Fruit fly (Drosophila melanogaster): Measurements from ENCODE around the gene CG18273.
A peak's percentile ranks its signal among the peaks of the same experiment; 100 is the strongest.

The CG18273 gene

DNA sequence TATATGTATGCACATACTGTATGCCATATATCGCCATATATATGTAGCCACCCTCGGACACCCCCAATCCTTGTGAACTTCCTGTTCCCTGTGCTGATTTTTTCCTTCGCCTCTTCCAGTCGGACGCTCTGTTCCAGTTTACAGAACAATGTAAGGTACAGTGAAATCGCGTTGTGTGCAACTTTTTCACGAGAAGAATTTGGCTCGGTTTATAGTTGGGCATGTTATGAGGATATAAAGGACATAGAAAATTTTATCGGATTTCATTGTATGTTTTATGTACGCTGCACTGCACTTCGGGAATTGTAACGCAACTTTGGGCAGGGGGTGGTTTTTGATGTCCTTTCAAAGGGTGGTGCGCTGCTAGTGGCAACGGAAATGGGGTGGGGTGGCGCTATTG, 37.0 kb upstream of the CG18273 start (continued):
- TF ChIP-seq Awh (GFP tag; IDR thresholded peaks at IDR 0.05): no peak
- TF ChIP-seq CG15696 (tag; optimal IDR thresholded peaks at IDR 0.05): peak; percentile 0
- no peak for TF ChIP-seq D19A (tag; optimal IDR thresholded peaks at IDR 0.05)
- no peak for TF ChIP-seq zf30C (GFP tag; optimal IDR thresholded peaks at IDR 0.05)
- TF ChIP-seq Mes4 (GFP tag; optimal IDR thresholded peaks at IDR 0.05): no peak
- TF ChIP-seq fu2 (GFP tag; optimal IDR thresholded peaks at IDR 0.05): no peak
- no peak for TF ChIP-seq slou (GFP tag; optimal IDR thresholded peaks at IDR 0.05)
- TF ChIP-seq mam (GFP tag; optimal IDR thresholded peaks at IDR 0.05): no peak
- TF ChIP-seq btn (GFP tag; optimal IDR thresholded peaks at IDR 0.05): no peak
- no peak for TF ChIP-seq fd64A (GFP tag; optimal IDR thresholded peaks at IDR 0.05)
- TF ChIP-seq usp (GFP tag; optimal IDR thresholded peaks at IDR 0.05): no peak
- TF ChIP-seq CG9817 (tag; optimal IDR thresholded peaks at IDR 0.05): no peak
- TF ChIP-seq CG15514 (GFP tag; optimal IDR thresholded peaks at IDR 0.05): peak; percentile 16
- TF ChIP-seq ac (GFP tag; optimal IDR thresholded peaks at IDR 0.05): no peak
- TF ChIP-seq stc (GFP tag; IDR thresholded peaks at IDR 0.05): no peak
- TF ChIP-seq HHEX (GFP tag; optimal IDR thresholded peaks at IDR 0.05): no peak
- no peak for TF ChIP-seq inv (GFP tag; IDR thresholded peaks at IDR 0.05; ENCODE audit: partially characterized antibody)
- TF ChIP-seq CG4404 (GFP tag; IDR thresholded peaks at IDR 0.05): peak; percentile 15; the same call in 1 of the 2 replicates
- TF ChIP-seq phol (tag; optimal IDR thresholded peaks at IDR 0.05): no peak
- no peak for TF ChIP-seq lbe (GFP tag; optimal IDR thresholded peaks at IDR 0.05)
- TF ChIP-seq MTF-1 (GFP tag; optimal IDR thresholded peaks at IDR 0.05; ENCODE audit: borderline replicate concordance): no peak
- no peak for TF ChIP-seq CG12744 (GFP tag; optimal IDR thresholded peaks at IDR 0.05)
- peak; percentile 34 for TF ChIP-seq CG18262 (tag; optimal IDR thresholded peaks at IDR 0.05)
- TF ChIP-seq CG11456 (GFP tag; IDR thresholded peaks at IDR 0.05): no peak
- no peak for TF ChIP-seq Ada2b (GFP tag; IDR thresholded peaks at IDR 0.05)
- no peak for TF ChIP-seq CG6791 (GFP tag; IDR thresholded peaks at IDR 0.05; ENCODE audit: partially characterized antibody)
- TF ChIP-seq Spps (tag; optimal IDR thresholded peaks at IDR 0.05): no peak
- TF ChIP-seq CG13123 (GFP tag; optimal IDR thresholded peaks at IDR 0.05): no peak
- TF ChIP-seq CG9437 (GFP tag; optimal IDR thresholded peaks at IDR 0.05): no peak
- TF ChIP-seq Stat92E (GFP tag; optimal IDR thresholded peaks at IDR 0.05): no peak
- TF ChIP-seq jumu (GFP tag; optimal IDR thresholded peaks at IDR 0.05): no peak
- no peak for TF ChIP-seq exex (tag; optimal IDR thresholded peaks at IDR 0.05)
- TF ChIP-seq CG14860 (GFP tag; IDR thresholded peaks at IDR 0.05; ENCODE audit: partially characterized antibody): no peak
- TF ChIP-seq Usf (GFP tag; optimal IDR thresholded peaks at IDR 0.05): no peak
- no peak for TF ChIP-seq sim (GFP tag; IDR thresholded peaks at IDR 0.05)
- TF ChIP-seq CG31388 (GFP tag; optimal IDR thresholded peaks at IDR 0.05): no peak
- no peak for TF ChIP-seq sens-2 (GFP tag; IDR thresholded peaks at IDR 0.05)
- no peak for TF ChIP-seq ara (GFP tag; IDR thresholded peaks at IDR 0.05)
- no peak for TF ChIP-seq CG1647 (GFP tag; optimal IDR thresholded peaks at IDR 0.05)
- no peak for TF ChIP-seq chinmo (GFP tag; IDR thresholded peaks at IDR 0.05; ENCODE audit: partially characterized antibody)
- TF ChIP-seq CG30403 (GFP tag; optimal IDR thresholded peaks at IDR 0.05): no peak
- TF ChIP-seq br (optimal IDR thresholded peaks at IDR 0.05): no peak
- no peak for TF ChIP-seq CG12659 (GFP tag; optimal IDR thresholded peaks at IDR 0.05)
- TF ChIP-seq CG2678 (tag; optimal IDR thresholded peaks at IDR 0.05): peak; percentile 47
- no peak for TF ChIP-seq Ssrp (tag; optimal IDR thresholded peaks at IDR 0.05)
- no peak for TF ChIP-seq tio (GFP tag; optimal IDR thresholded peaks at IDR 0.05)
- TF ChIP-seq CG2199 (GFP tag; IDR thresholded peaks at IDR 0.05): no peak
- TF ChIP-seq CG18011 (GFP tag; optimal IDR thresholded peaks at IDR 0.05): no peak
- no peak for TF ChIP-seq dati (GFP tag; IDR thresholded peaks at IDR 0.05)
- TF ChIP-seq Dll (GFP tag; IDR thresholded peaks at IDR 0.05; ENCODE audit: partially characterized antibody): no peak
- no peak for TF ChIP-seq crol (GFP tag; IDR thresholded peaks at IDR 0.05)
- no peak for TF ChIP-seq CG12299 (tag; optimal IDR thresholded peaks at IDR 0.05)

Data from whole organism, embryonic.